Fruit fly (Drosophila melanogaster): Measurements from ENCODE around the gene Sf3a1.

DNA sequence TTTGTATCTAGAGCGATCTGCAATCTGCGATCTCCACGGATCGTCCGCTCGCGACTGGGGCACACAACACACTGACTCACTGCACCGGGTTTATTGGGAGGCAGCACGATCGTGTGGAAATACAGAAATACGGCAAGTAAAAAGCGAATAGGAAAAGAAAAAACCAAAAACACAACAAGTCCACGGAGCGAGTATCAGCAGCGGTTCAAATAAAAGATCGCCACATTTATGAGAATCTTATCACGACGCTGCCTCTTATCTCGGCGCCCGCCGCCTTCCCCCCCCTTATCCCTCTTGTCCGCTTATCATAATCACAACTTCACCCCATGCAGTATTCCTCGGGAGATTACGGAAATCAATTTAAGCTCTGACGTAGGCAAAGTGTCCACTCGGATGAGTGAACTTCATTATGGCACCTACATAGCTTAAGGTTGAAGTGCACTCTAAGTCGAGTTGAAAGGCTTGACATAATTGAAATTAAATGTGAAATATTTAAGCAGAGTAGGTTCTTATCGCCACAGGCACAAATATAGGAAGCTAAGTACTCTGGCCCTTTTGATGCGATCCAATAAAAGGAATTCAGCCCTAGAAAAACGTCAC lies 19.9 kb downstream of the Sf3a1 start, which contains the start of gene AhcyL2:
- TF ChIP-seq CG8478 (optimal IDR thresholded peaks at IDR 0.05) (no peak), Dll (optimal IDR thresholded peaks at IDR 0.05) (no peak)
